Worm (Caenorhabditis elegans) whole organism, young adult: ENCODE results near the gene dod-19.

Experiments
- ceh-58 ChIP-seq: fragments of 200-800 bp; sonication (Bioruptor generic); IDR thresholded peaks from 2 replicates; pipeline ENCODE4 v1.3.6; 2022; ENCODE audit warnings: missing genetic modification characterization, missing compliant biosample characterization
- dpl-1 ChIP-seq: fragments of 150-350 bp; optimal IDR thresholded peaks from 2 replicates; lab custom pipeline; 2014; ENCODE audit warnings: missing biosample characterization, missing genetic modification reagents, missing genetic modification characterization
- snpc-4 ChIP-seq, 5 experiments: fragments of 150-350 bp in 1 of 5; sonication (generic microtip) in 4 of 5; optimal IDR thresholded peaks; 2 replicates each; lab custom pipeline; 2014 to 2018; ENCODE audit warnings: missing genetic modification characterization in 5 of 5, missing biosample characterization in 3 of 5, antibody characterized with exemption in 2 of 5, mild to moderate bottlenecking in 2 of 5, missing compliant biosample characterization in 2 of 5, missing genotype in 2 of 5, moderate library complexity in 2 of 5, missing genetic modification reagents in 1 of 5

DNA sequence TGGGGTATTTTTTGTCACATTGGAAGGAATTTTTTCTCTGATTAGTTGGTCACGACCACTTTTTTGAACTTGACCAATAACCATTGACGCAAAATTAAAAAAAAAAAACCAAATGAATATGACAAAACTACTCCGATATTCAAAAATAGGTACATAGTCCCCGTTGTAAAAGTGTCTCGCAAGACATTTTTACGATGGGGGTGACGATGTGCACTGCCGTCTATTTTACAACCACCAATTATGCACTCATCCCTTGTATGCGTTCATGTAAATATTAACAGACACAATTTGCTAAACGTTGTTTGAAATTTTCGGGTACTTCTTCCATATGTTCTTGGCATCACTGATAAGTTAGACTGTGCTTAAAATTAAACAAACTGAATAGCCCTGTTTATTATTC is 14.8 kb downstream of the dod-19 start, which contains the start of gene scl-27:
- TF ChIP-seq ceh-58 (no peak), snpc-4 (GFP tag; optimal IDR thresholded peaks at IDR 0.05; lab: Kevin White, UChicago) (no peak), snpc-4 (tag; optimal IDR thresholded peaks at IDR 0.05; lab: Kevin White, UChicago) (no peak), dpl-1 (no peak)
